Worm (Caenorhabditis elegans): ENCODE data around the gene pph-4.2.

Gene pph-4.2

DNA sequence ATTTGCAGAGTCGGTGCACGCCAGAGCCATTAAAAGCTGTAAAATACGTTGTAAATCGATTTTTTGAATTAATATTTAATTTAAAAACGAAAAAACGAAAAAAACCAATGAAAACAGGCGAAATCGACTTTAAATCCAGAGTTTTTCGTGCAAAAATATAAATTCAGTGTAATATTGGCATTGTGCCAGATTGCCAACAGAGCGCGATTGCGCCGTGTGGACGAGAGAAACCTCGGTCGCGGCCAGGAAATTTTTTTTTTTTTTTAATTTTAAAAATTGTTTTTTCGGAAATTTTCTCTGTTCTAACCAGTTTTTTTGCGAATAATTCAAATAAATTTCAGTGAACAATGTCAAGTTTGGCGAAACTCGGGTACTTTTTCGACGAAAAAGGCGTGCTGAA lies 25.7 kb downstream of the pph-4.2 start, which contains the start of the genes pph-4.1 and Y75B8A.31 (continued):
- no peak for TF ChIP-seq snpc-4 (tag; optimal IDR thresholded peaks at IDR 0.05)
- no peak for TF ChIP-seq egl-43 (GFP tag; IDR thresholded peaks at IDR 0.05)
- TF ChIP-seq aly-2 (tag; optimal IDR thresholded peaks at IDR 0.05): no peak
- TF ChIP-seq Y5F2A.4 (GFP tag; optimal IDR thresholded peaks at IDR 0.05): no peak
- TF ChIP-seq snpc-1.2 (GFP tag; IDR thresholded peaks at IDR 0.05): no peak
- TF ChIP-seq tra-1 (GFP tag; IDR thresholded peaks at IDR 0.05): no peak
- TF ChIP-seq mdt-29 (GFP tag; IDR thresholded peaks at IDR 0.05): no peak
- TF ChIP-seq hif-1 (tag; optimal IDR thresholded peaks at IDR 0.05): peak; percentile 37 to 95
- TF ChIP-seq unc-39 (tag; optimal IDR thresholded peaks at IDR 0.05): no peak
- 0 out of 2 replicates have a peak, but pooled peaks have one; percentile 45 for TF ChIP-seq Y48G9A.11 (GFP tag; IDR thresholded peaks at IDR 0.05)
- peak; percentile 53 for TF ChIP-seq T26A8.4 (GFP tag; IDR thresholded peaks at IDR 0.05)
- no peak for TF ChIP-seq ZK546.5 (tag; optimal IDR thresholded peaks at IDR 0.05)
- TF ChIP-seq pha-4 (GFP tag; IDR thresholded peaks at IDR 0.05): peak; percentile 69
- no peak for TF ChIP-seq pha-4 (tag; optimal IDR thresholded peaks at IDR 0.05)
- peak; percentile 80 for TF ChIP-seq rbr-2 (tag; optimal IDR thresholded peaks at IDR 0.05)
- TF ChIP-seq ceh-20 (GFP tag; IDR thresholded peaks at IDR 0.05): peak; percentile 54; the same call in 1 of the 2 replicates
- peak; percentile 22 for TF ChIP-seq ztf-7 (tag; optimal IDR thresholded peaks at IDR 0.05)
- TF ChIP-seq lim-7 (GFP tag; IDR thresholded peaks at IDR 0.05): no peak

ce11 chrIII:12349027-12349426 lies 28.0 kb downstream of the pph-4.2 start:
- TF ChIP-seq ceh-62 (tag; optimal IDR thresholded peaks at IDR 0.05) (no peak), nhr-42 (GFP tag; IDR thresholded peaks at IDR 0.05) (no peak), sdz-12 (GFP tag; optimal IDR thresholded peaks at IDR 0.05) (no peak), nhr-11 (tag; optimal IDR thresholded peaks at IDR 0.05) (no peak), mes-2 (tag; optimal IDR thresholded peaks at IDR 0.05; ENCODE audit: poor library complexity, severe bottlenecking) (no peak), unc-62 (GFP tag; optimal IDR thresholded peaks at IDR 0.05 in 1 of 2) (no peak), unc-62 (tag; optimal IDR thresholded peaks at IDR 0.05) (no peak), egl-27 (tag; optimal IDR thresholded peaks at IDR 0.05) (no peak), dve-1 (tag; optimal IDR thresholded peaks at IDR 0.05; ENCODE audit: insufficient read depth) (no peak), hlh-11 (tag; optimal IDR thresholded peaks at IDR 0.05) (no peak), jun-1 (tag; optimal IDR thresholded peaks at IDR 0.05) (no peak), lin-38 (GFP tag; IDR thresholded peaks at IDR 0.05) (no peak), fos-1 (tag; optimal IDR thresholded peaks at IDR 0.05) (no peak), Y48G9A.11 (GFP tag; IDR thresholded peaks at IDR 0.05) (no peak), ceh-28 (tag; optimal IDR thresholded peaks at IDR 0.05) (no peak), mxl-2 (GFP tag; conservative IDR thresholded peaks at IDR 0.05) (no peak), nhr-28 (tag; optimal IDR thresholded peaks at IDR 0.05) (no peak), nhr-111 (GFP tag; optimal IDR thresholded peaks at IDR 0.05) (no peak)

- no peak for TF ChIP-seq Y75B8A.6 (GFP tag; IDR thresholded peaks at IDR 0.05)
- peak in 1 of 2 experiments; percentile 16 for TF ChIP-seq lsy-2 (tag; optimal IDR thresholded peaks at IDR 0.05)
Observed at ce11 chrIII:12344940-12345339, 32.1 kb downstream of the pph-4.2 start.

DNA sequence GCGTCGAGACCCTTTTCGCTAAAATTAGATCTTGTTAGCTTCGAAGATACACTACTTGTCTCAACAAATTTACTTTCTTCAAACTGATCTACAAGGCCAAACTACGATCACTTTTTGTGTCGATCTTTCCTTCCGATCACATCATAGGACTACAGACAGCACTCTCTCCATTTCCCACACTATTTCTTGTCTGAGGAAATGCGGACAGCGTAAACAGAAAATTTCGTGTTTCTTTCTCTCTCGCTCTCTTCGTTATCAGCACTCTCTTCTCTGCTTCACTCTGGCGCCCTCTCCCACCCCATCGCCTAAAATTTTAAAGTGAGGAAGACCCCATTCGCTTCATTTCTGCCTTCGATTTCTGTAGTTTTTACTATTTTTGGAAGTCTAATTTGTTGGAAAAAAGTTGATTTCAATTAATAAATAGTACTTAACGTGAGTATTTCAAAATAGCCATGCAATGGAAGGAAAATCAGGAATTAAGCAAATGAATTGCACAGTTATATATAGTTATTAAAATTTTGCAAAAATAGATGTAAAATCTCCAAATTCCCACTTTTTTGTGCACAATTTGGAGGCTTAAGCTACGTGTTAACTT lies 41.6 kb downstream of the pph-4.2 start:
- TF ChIP-seq nhr-11 (tag; optimal IDR thresholded peaks at IDR 0.05) (peak; percentile 72), pha-4 (GFP tag; IDR thresholded peaks at IDR 0.05) (0 out of 2 replicates have a peak, but pooled peaks have one; percentile 58), pha-4 (tag; optimal IDR thresholded peaks at IDR 0.05) (peak; percentile 27), gei-8 (GFP tag; optimal IDR thresholded peaks at IDR 0.05) (no peak), nhr-48 (tag; optimal IDR thresholded peaks at IDR 0.05) (peak; percentile 13), unc-62 (GFP tag; optimal IDR thresholded peaks at IDR 0.05 in 1 of 2) (peak in 1 of 2 experiments; percentile 58), unc-62 (tag; optimal IDR thresholded peaks at IDR 0.05) (no peak), mes-2 (tag; optimal IDR thresholded peaks at IDR 0.05; ENCODE audit: poor library complexity, severe bottlenecking) (peak; percentile 61), F49E8.2 (tag; optimal IDR thresholded peaks at IDR 0.05; ENCODE audit: borderline replicate concordance) (no peak), nhr-28 (tag; optimal IDR thresholded peaks at IDR 0.05) (peak; percentile 97), dve-1 (tag; optimal IDR thresholded peaks at IDR 0.05; ENCODE audit: insufficient read depth) (peak; percentile 87), mdl-1 (tag; optimal IDR thresholded peaks at IDR 0.05) (peak in 1 of 2 experiments; percentile 44), ceh-28 (tag; optimal IDR thresholded peaks at IDR 0.05) (no peak), mxl-3 (GFP tag; optimal IDR thresholded peaks at IDR 0.05) (peak; percentile 55), dmd-6 (GFP tag; IDR thresholded peaks at IDR 0.05) (peak; percentile 83), unc-130 (GFP tag; optimal IDR thresholded peaks at IDR 0.05) (no peak), hmg-1.1 (GFP tag; IDR thresholded peaks at IDR 0.05) (peak; percentile 72), duxl-1 (tag; optimal IDR thresholded peaks at IDR 0.05; ENCODE audit: poor library complexity) (peak; percentile 32)

All from whole organism, L4 larva.